Worm (Caenorhabditis elegans) whole organism, L4 larva: ENCODE results near the gene prx-2.

Experiments
- aha-1 ChIP-seq: fragments of 150-350 bp; peaks from one replicate; lab custom pipeline; 2014; ENCODE audit warnings: missing biosample characterization, missing genetic modification characterization
- ceh-82 ChIP-seq: sonication (generic microtip); optimal IDR thresholded peaks from 2 replicates; lab custom pipeline; 2017; ENCODE audit warnings: missing biosample characterization, missing genetic modification characterization
- lsy-2 ChIP-seq, 2 experiments: fragments of 150-350 bp in 1 of 2; sonication (generic microtip) in 1 of 2; optimal IDR thresholded peaks; 2 replicates each; lab custom pipeline; 2014 to 2017; ENCODE audit warnings: missing biosample characterization in 2 of 2, missing genetic modification characterization in 2 of 2
- rbr-2 ChIP-seq: sonication (generic microtip); optimal IDR thresholded peaks from 2 replicates; lab custom pipeline; 2016; ENCODE audit warnings: missing genotype, missing genetic modification characterization, missing compliant biosample characterization
- unc-62 ChIP-seq, 3 experiments: fragments of 150-350 bp in 1 of 3; sonication (generic microtip); optimal IDR thresholded peaks in 2 of 3; peaks in 1 of 3; 1 replicate in 1 of 3; 2 replicates in 2 of 3; lab custom pipeline; 2014 to 2017; ENCODE audit warnings: missing biosample characterization in 3 of 3, missing genetic modification characterization in 3 of 3, missing genetic modification reagents in 3 of 3, missing genotype in 1 of 3
- ztf-11 ChIP-seq: fragments of 150-350 bp; optimal IDR thresholded peaks from 2 replicates; lab custom pipeline; 2014; ENCODE audit warnings: missing biosample characterization, missing genetic modification characterization

DNA sequence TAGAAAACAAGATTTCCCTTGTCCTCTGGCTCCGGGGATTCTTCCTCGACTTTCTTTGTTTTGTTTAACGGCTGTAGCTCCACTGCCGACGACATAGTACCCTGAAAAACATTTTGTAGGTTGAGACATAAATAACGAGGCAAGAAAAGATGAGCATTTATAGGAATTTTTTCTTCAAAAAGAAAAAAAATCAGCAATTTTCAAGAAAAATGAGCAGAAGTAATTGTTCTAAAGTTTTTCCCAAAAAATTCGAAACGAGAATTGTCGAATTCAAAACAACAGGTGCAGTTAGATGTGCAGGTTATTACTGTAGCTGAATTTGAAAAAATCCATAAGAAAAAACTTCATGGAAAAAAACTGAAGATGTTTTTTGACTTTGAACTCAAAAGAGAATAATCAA lies 11.4 kb downstream of the prx-2 start, which contains the start of gene ent-1:
- no peak for TF ChIP-seq unc-62 (GFP tag; optimal IDR thresholded peaks at IDR 0.05 in 1 of 2; lab: Kevin White, UChicago)
- no peak for TF ChIP-seq unc-62 (tag; optimal IDR thresholded peaks at IDR 0.05; lab: Kevin White, UChicago)
- peak in 1 of 2 experiments; percentile 9 for TF ChIP-seq lsy-2 (tag; optimal IDR thresholded peaks at IDR 0.05; lab: Kevin White, UChicago)
- TF ChIP-seq ztf-11 (tag; lab: Kevin White, UChicago): no peak
- TF ChIP-seq aha-1 (tag; lab: Kevin White, UChicago): peak; percentile 70
- TF ChIP-seq rbr-2 (tag; lab: Kevin White, UChicago): no peak
- TF ChIP-seq ceh-82 (tag; lab: Kevin White, UChicago): no peak
